Fruit fly (Drosophila melanogaster) whole organism, wandering third instar larva: ENCODE measurements around the gene Kots.
A peak's percentile ranks its signal among the peaks of the same experiment; 100 is the strongest.

Source experiments
- Abd-B ChIP-seq: fragments of >200 bp; optimal IDR thresholded peaks from 2 replicates; lab custom pipeline; 2017; ENCODE audit warnings: missing biosample characterization, missing genetic modification characterization
- CG32264 ChIP-seq: fragments of 200-800 bp; sonication (Bioruptor generic); optimal IDR thresholded peaks from 2 replicates; lab custom pipeline; 2016; ENCODE audit warnings: missing biosample characterization, missing genetic modification characterization
- CG9705 ChIP-seq: fragments of 200-800 bp; sonication (Bioruptor generic); optimal IDR thresholded peaks from 2 replicates; lab custom pipeline; 2018; ENCODE audit warnings: missing biosample characterization, mild to moderate bottlenecking, missing genetic modification characterization
- CrebA ChIP-seq: fragments of 200-800 bp; sonication (Bioruptor generic); optimal IDR thresholded peaks from 2 replicates; lab custom pipeline; 2016; ENCODE audit warnings: missing biosample characterization, mild to moderate bottlenecking, missing genetic modification characterization, borderline replicate concordance
- Dif ChIP-seq: fragments of 200-275, 200-300 bp; sonication (Bioruptor generic); optimal IDR thresholded peaks from 2 replicates; lab custom pipeline; 2018; ENCODE audit warnings: missing biosample characterization, missing genetic modification characterization; ENCODE audit not compliant: partially characterized antibody
- HLH106 ChIP-seq: fragments of 200-800 bp; optimal IDR thresholded peaks from 3 replicates; lab custom pipeline; 2019; ENCODE audit warnings: missing biosample characterization, mild to moderate bottlenecking, missing genetic modification characterization, moderate library complexity
- Hnf4 ChIP-seq: fragments of 200-800 bp; sonication (Bioruptor generic); optimal IDR thresholded peaks from 2 replicates; lab custom pipeline; 2016; ENCODE audit warnings: missing biosample characterization, mild to moderate bottlenecking, missing genetic modification characterization
- Hr78 ChIP-seq: fragments of >200 bp; optimal IDR thresholded peaks from 2 replicates; lab custom pipeline; 2017; ENCODE audit warnings: missing biosample characterization, missing genetic modification characterization
- Hr83 ChIP-seq: fragments of 200-300 bp; sonication (Bioruptor generic); optimal IDR thresholded peaks from 2 replicates; lab custom pipeline; 2016; ENCODE audit warnings: missing biosample characterization, mild to moderate bottlenecking, missing genetic modification characterization, moderate library complexity; ENCODE audit not compliant: poor library complexity, severe bottlenecking
- Jra ChIP-seq: sonication (Bioruptor generic); optimal IDR thresholded peaks from 2 replicates; lab custom pipeline; 2016; ENCODE audit warnings: missing biosample characterization, missing genetic modification characterization
- Mio ChIP-seq: sonication (Bioruptor generic); optimal IDR thresholded peaks from 2 replicates; lab custom pipeline; 2016; ENCODE audit warnings: missing biosample characterization, missing genetic modification characterization
- Myc ChIP-seq: fragments of >200 bp; optimal IDR thresholded peaks from 2 replicates; lab custom pipeline; 2017
- Rel ChIP-seq, 2 experiments: fragments of 200-800 bp; sonication (Bioruptor generic) in 1 of 2; optimal IDR thresholded peaks; 2 replicates in 1 of 2; 3 replicates in 1 of 2; lab custom pipeline; 2016 to 2019; ENCODE audit warnings: mild to moderate bottlenecking in 2 of 2, missing biosample characterization in 2 of 2, missing genetic modification characterization in 2 of 2, moderate library complexity in 1 of 2
- Vsx2 ChIP-seq: fragments of 200-300, 225-300 bp; sonication (Bioruptor generic); optimal IDR thresholded peaks from 2 replicates; lab custom pipeline; 2018; ENCODE audit warnings: missing biosample characterization, missing genetic modification characterization; ENCODE audit not compliant: partially characterized antibody
- brk ChIP-seq: fragments of 200-800 bp; sonication (Bioruptor generic); optimal IDR thresholded peaks from 2 replicates; lab custom pipeline; 2016; ENCODE audit warnings: missing biosample characterization, mild to moderate bottlenecking, missing genetic modification characterization
- dl ChIP-seq, 2 experiments: fragments of 175-275, 200-275 bp in 1 of 2; fragments of 200-275 bp in 1 of 2; sonication (Bioruptor generic); optimal IDR thresholded peaks; lab custom pipeline; 2018; ENCODE audit warnings: mild to moderate bottlenecking in 2 of 2, missing biosample characterization in 2 of 2, missing genetic modification characterization in 2 of 2, moderate library complexity in 2 of 2; ENCODE audit not compliant: partially characterized antibody in 2 of 2, insufficient read depth in 1 of 2
- dmrt93B ChIP-seq: fragments of 200-800 bp; sonication (Bioruptor generic); optimal IDR thresholded peaks from 2 replicates; lab custom pipeline; 2018; ENCODE audit warnings: missing biosample characterization, mild to moderate bottlenecking, missing genetic modification characterization
- dsf ChIP-seq: sonication (Bioruptor generic); optimal IDR thresholded peaks from 2 replicates; lab custom pipeline; 2016; ENCODE audit warnings: missing biosample characterization, missing genetic modification characterization, borderline replicate concordance
- ey ChIP-seq: fragments of 200-800 bp; sonication (Bioruptor generic); optimal IDR thresholded peaks from 2 replicates; lab custom pipeline; 2016; ENCODE audit warnings: missing biosample characterization, missing genetic modification characterization
- foxo ChIP-seq, 2 experiments: fragments of 200-800 bp; sonication (Bioruptor generic); optimal IDR thresholded peaks; 2 replicates in 1 of 2; 3 replicates in 1 of 2; lab custom pipeline; 2016 to 2017; ENCODE audit warnings: missing biosample characterization in 2 of 2, missing genetic modification characterization in 2 of 2
- fru ChIP-seq: fragments of 200-800 bp; sonication (Bioruptor generic); optimal IDR thresholded peaks from 3 replicates; lab custom pipeline; 2016; ENCODE audit warnings: missing biosample characterization, mild to moderate bottlenecking, missing genetic modification characterization
- h ChIP-seq: fragments of 200-800 bp; sonication (Bioruptor generic); optimal IDR thresholded peaks from 3 replicates; lab custom pipeline; 2016; ENCODE audit warnings: missing biosample characterization, mild to moderate bottlenecking, missing genetic modification characterization
- jim ChIP-seq: fragments of 175-275, 200-325 bp; sonication (Bioruptor generic); optimal IDR thresholded peaks from 2 replicates; lab custom pipeline; 2016; ENCODE audit warnings: missing biosample characterization, mild to moderate bottlenecking, missing genetic modification characterization
- lola ChIP-seq: fragments of >200 bp; optimal IDR thresholded peaks from 2 replicates; lab custom pipeline; 2017; ENCODE audit warnings: missing biosample characterization, missing genetic modification characterization
- pan ChIP-seq: fragments of >200 bp; optimal IDR thresholded peaks from 2 replicates; lab custom pipeline; 2017
- psq ChIP-seq: fragments of 200-800 bp; sonication (Bioruptor generic); optimal IDR thresholded peaks from 3 replicates; lab custom pipeline; 2017; ENCODE audit warnings: missing biosample characterization, mild to moderate bottlenecking, missing genetic modification characterization, moderate library complexity
- rgr ChIP-seq: fragments of 200-800 bp; sonication (Bioruptor generic); optimal IDR thresholded peaks from 3 replicates; lab custom pipeline; 2016; ENCODE audit warnings: missing biosample characterization, mild to moderate bottlenecking, missing genetic modification characterization
- sage ChIP-seq: fragments of 200-800 bp; sonication (Bioruptor generic); optimal IDR thresholded peaks from 2 replicates; lab custom pipeline; 2016; ENCODE audit warnings: missing biosample characterization, mild to moderate bottlenecking, missing genetic modification characterization
- tai ChIP-seq: sonication (Bioruptor generic); optimal IDR thresholded peaks from 2 replicates; lab custom pipeline; 2016; ENCODE audit warnings: missing biosample characterization, missing genetic modification characterization
- usp ChIP-seq: fragments of >200 bp; optimal IDR thresholded peaks from 2 replicates; lab custom pipeline; 2017; ENCODE audit warnings: missing biosample characterization, missing genetic modification characterization
- woc ChIP-seq: sonication (Bioruptor generic); optimal IDR thresholded peaks from 2 replicates; lab custom pipeline; 2016; ENCODE audit warnings: missing biosample characterization, mild to moderate bottlenecking, missing genetic modification characterization

The Kots gene

DNA sequence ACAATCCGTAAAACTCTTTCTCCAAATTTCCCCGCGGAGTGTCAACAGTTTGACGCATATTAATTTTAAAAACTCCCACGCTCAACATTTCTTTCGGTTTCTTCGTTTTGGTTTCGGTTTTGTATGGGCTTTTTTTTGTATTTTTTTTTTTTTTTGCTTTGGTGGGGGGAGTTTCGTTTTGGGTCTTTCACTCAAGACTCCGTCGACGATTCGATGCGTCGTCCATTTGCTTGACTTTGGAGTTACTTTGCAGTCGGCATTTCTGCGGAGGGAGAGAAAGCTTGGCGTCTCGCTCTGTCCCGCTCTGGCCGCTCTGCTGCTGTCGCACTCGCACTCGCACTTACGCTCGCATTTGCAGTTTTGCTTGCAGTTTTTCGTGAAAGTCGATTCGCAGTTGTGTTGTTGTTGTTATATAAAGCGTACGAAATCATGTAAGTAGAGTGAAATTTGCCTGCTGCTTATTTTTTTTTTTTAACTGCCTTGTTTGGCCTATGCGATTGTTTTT lies 10.8 kb upstream of the Kots start:
- TF ChIP-seq Mio (GFP tag; lab: Kevin White, UChicago): no peak
- TF ChIP-seq CrebA (GFP tag; lab: Kevin White, UChicago): no peak
- TF ChIP-seq Hnf4 (GFP tag; lab: Kevin White, UChicago): no peak
- no peak for TF ChIP-seq rgr (GFP tag; lab: Kevin White, UChicago)
- no peak for TF ChIP-seq CG9705 (GFP tag; lab: Kevin White, UChicago)
- TF ChIP-seq Jra (GFP tag; lab: Kevin White, UChicago): no peak
- peak; percentile 71 for TF ChIP-seq fru (GFP tag; lab: Kevin White, UChicago)

dm6 chr3R:13972653-13973052 lies 8.7 kb upstream of the Kots start:
- TF ChIP-seq dmrt93B (GFP tag; lab: Kevin White, UChicago) (no peak), Rel (GFP tag; optimal IDR thresholded peaks at IDR 0.05; lab: Kevin White, UChicago) (no peak), Rel (tag; optimal IDR thresholded peaks at IDR 0.05; lab: Kevin White, UChicago) (no peak), Abd-B (GFP tag; lab: Kevin White, UChicago) (no peak), ey (GFP tag; lab: Kevin White, UChicago) (no peak), CrebA (GFP tag; lab: Kevin White, UChicago) (no peak), HLH106 (no peak), psq (no peak), usp (GFP tag; lab: Kevin White, UChicago) (no peak), tai (GFP tag; lab: Kevin White, UChicago) (no peak), foxo (GFP tag; optimal IDR thresholded peaks at IDR 0.05; lab: Kevin White, UChicago) (no peak), Hr78 (no peak), dl (GFP tag; optimal IDR thresholded peaks at IDR 0.05; lab: Kevin White, UChicago; ENCODE audit: insufficient read depth in 1 of 2, partially characterized antibody in 2 of 2) (no peak), lola (GFP tag; lab: Kevin White, UChicago) (no peak), CG9705 (GFP tag; lab: Kevin White, UChicago) (no peak), Dif (no peak), h (GFP tag; lab: Kevin White, UChicago) (no peak), Vsx2 (no peak), jim (GFP tag; lab: Kevin White, UChicago) (no peak)
- TF ChIP-seq, all 38 proteins: peak for 0

DNA sequence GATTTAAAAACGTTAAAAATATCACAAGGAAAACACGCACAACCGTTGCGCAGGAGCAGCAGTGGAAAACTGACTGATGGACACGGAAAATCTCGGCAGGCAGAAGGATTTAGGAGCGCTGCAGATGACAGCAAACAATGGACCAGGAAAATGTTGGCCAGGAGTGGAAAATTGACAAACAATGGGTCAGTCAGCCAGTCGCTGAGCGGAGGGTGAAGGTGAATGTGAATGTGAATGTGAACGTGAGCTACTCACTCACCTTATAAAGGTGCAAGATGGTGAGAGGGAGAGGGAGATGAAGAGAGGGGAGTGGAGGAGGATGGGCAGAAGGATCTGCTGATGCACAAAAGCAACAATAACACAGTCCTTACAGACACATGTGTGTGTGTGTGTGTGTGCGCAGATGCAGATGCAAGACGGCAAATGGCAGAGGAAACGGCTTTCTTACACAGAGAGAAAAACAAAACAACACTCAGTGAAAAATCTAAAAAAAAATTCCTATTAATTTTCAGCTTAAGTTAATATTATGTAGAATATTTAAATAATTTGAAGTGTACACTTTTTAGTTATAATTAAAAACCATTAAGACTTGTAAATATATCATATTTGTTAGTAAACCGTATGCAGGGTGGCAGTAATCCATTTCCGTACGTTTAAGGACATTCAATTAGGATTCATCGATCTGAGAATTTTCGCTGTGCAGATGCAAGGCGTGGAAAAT lies 7.9 kb upstream of the Kots start:
- no peak for TF ChIP-seq Dif
- TF ChIP-seq CG32264: no peak
- no peak for TF ChIP-seq rgr (GFP tag; lab: Kevin White, UChicago)
- TF ChIP-seq Hr83 (GFP tag; lab: Kevin White, UChicago): no peak
- no peak for TF ChIP-seq CG9705 (GFP tag; lab: Kevin White, UChicago)
- no peak for TF ChIP-seq pan
- no peak for TF ChIP-seq h (GFP tag; lab: Kevin White, UChicago)
- TF ChIP-seq foxo (GFP tag; optimal IDR thresholded peaks at IDR 0.05; lab: Kevin White, UChicago): no peak
- TF ChIP-seq sage (GFP tag; lab: Kevin White, UChicago): no peak
- no peak for TF ChIP-seq HLH106
- TF ChIP-seq Hnf4 (GFP tag; lab: Kevin White, UChicago): no peak
- TF ChIP-seq Myc (lab: Kevin White, UChicago): no peak
- TF ChIP-seq dmrt93B (GFP tag; lab: Kevin White, UChicago): no peak
- TF ChIP-seq dl (GFP tag; optimal IDR thresholded peaks at IDR 0.05; lab: Kevin White, UChicago; ENCODE audit: insufficient read depth in 1 of 2, partially characterized antibody in 2 of 2): no peak
- TF ChIP-seq tai (GFP tag; lab: Kevin White, UChicago): no peak
- TF ChIP-seq Vsx2: no peak
- TF ChIP-seq woc (GFP tag; lab: Kevin White, UChicago): no peak
- no peak for TF ChIP-seq CrebA (GFP tag; lab: Kevin White, UChicago)

dm6 chr3R:13964513-13964975 lies 570 bp upstream of the Kots start, which contains the start of gene Orc2:
Gene Orc2, plus strand, starts transcription at chr3R:13964885.
- TF ChIP-seq HLH106 (no peak), Dif (peak; percentile 75), h (GFP tag; lab: Kevin White, UChicago) (no peak), brk (GFP tag; lab: Kevin White, UChicago) (no peak), psq (peak; percentile 19), Abd-B (GFP tag; lab: Kevin White, UChicago) (no peak), lola (GFP tag; lab: Kevin White, UChicago) (no peak), sage (GFP tag; lab: Kevin White, UChicago) (no peak), jim (GFP tag; lab: Kevin White, UChicago) (no peak), Rel (GFP tag; optimal IDR thresholded peaks at IDR 0.05; lab: Kevin White, UChicago) (no peak), Rel (tag; optimal IDR thresholded peaks at IDR 0.05; lab: Kevin White, UChicago) (peak; percentile 20), pan (no peak), CG32264 (no peak), fru (GFP tag; lab: Kevin White, UChicago) (no peak), dsf (GFP tag; lab: Kevin White, UChicago) (no peak), Myc (lab: Kevin White, UChicago) (peak; percentile 85), dmrt93B (GFP tag; lab: Kevin White, UChicago) (no peak), foxo (GFP tag; optimal IDR thresholded peaks at IDR 0.05; lab: Kevin White, UChicago) (no peak), ey (GFP tag; lab: Kevin White, UChicago) (no peak), Jra (GFP tag; lab: Kevin White, UChicago) (no peak), tai (GFP tag; lab: Kevin White, UChicago) (no peak)
